Fruit fly (Drosophila melanogaster) whole organism, embryonic: Measurements from ENCODE around the gene Alg9.

Experiments used
- CG18011 ChIP-seq: fragments of 200-800 bp; sonication (Bioruptor generic); optimal IDR thresholded peaks from 2 replicates; lab custom pipeline; 2017; ENCODE audit warnings: missing biosample characterization, missing genetic modification characterization, mild to moderate bottlenecking, moderate library complexity, missing genotype
- CG7271 ChIP-seq: fragments of 200-800 bp; sonication (Bioruptor generic); optimal IDR thresholded peaks from 2 replicates; lab custom pipeline; 2018; ENCODE audit warnings: missing biosample characterization, mild to moderate bottlenecking, missing genetic modification characterization, moderate library complexity
- CG9817 ChIP-seq: fragments of 200-800 bp; sonication (Bioruptor generic); optimal IDR thresholded peaks from 2 replicates; lab custom pipeline; 2018; ENCODE audit warnings: missing biosample characterization, mild to moderate bottlenecking, missing genetic modification characterization, moderate library complexity
- CTCF ChIP-seq: fragments of 200-800 bp; sonication (Bioruptor generic); optimal IDR thresholded peaks from 2 replicates; lab custom pipeline; 2017; ENCODE audit warnings: missing biosample characterization, mild to moderate bottlenecking, missing genetic modification characterization, moderate library complexity
- Dek ChIP-seq: fragments of 200-800 bp; sonication (Bioruptor generic); optimal IDR thresholded peaks from 3 replicates; lab custom pipeline; 2019; ENCODE audit warnings: missing biosample characterization, mild to moderate bottlenecking, missing genetic modification characterization, moderate library complexity
- HHEX ChIP-seq: fragments of 200-800 bp; sonication (Bioruptor generic); optimal IDR thresholded peaks from 3 replicates; lab custom pipeline; 2017; ENCODE audit warnings: missing biosample characterization, mild to moderate bottlenecking, missing genetic modification characterization, missing genetic modification reagents
- Sox102F ChIP-seq: fragments of 200-800 bp; sonication (Bioruptor generic); optimal IDR thresholded peaks from 2 replicates; lab custom pipeline; 2018; ENCODE audit warnings: missing biosample characterization, mild to moderate bottlenecking, missing genetic modification characterization, moderate library complexity
- ash1 ChIP-seq: fragments of 200-800 bp; sonication (Bioruptor generic); optimal IDR thresholded peaks from 2 replicates; lab custom pipeline; 2018; ENCODE audit warnings: missing biosample characterization, mild to moderate bottlenecking, missing genetic modification characterization
- ato ChIP-seq: fragments of 200-800 bp; sonication (Bioruptor generic); IDR thresholded peaks from 2 replicates; pipeline ENCODE4 v1.3.6; 2022; ENCODE audit warnings: missing biosample characterization, missing genetic modification characterization; ENCODE audit not compliant: partially characterized antibody
- dimm ChIP-seq: fragments of 200-800 bp; sonication (Bioruptor generic); IDR thresholded peaks from 2 replicates; pipeline ENCODE4 v1.3.6; 2022; ENCODE audit warnings: missing biosample characterization, missing genetic modification characterization
- ken ChIP-seq: fragments of 200-800 bp; sonication (Bioruptor generic); IDR thresholded peaks from 3 replicates; pipeline ENCODE4 v1.3.6; 2022; ENCODE audit warnings: missing biosample characterization, missing genetic modification characterization

dm6 chr3R:25265589-25266201 lies 44.3 kb downstream of the Alg9 start, which contains the start of the genes GlnRS and RIOK2:
- no peak for TF ChIP-seq Sox102F (GFP tag; lab: Kevin White, UChicago)
- TF ChIP-seq dimm (GFP tag; lab: Robert Waterston, UW): no peak
- TF ChIP-seq ken: no peak
- peak; percentile 39 for TF ChIP-seq CG7271 (tag; lab: Kevin White, UChicago)
- TF ChIP-seq Dek (tag; lab: Kevin White, UChicago): no peak
- peak; percentile 90 for TF ChIP-seq ato (GFP tag; lab: Robert Waterston, UW)
- TF ChIP-seq HHEX (GFP tag; lab: Kevin White, UChicago): no peak
- TF ChIP-seq ash1 (GFP tag; lab: Kevin White, UChicago): no peak
- TF ChIP-seq CTCF (GFP tag; lab: Kevin White, UChicago): peak; percentile 10
- no peak for TF ChIP-seq CG9817 (tag; lab: Kevin White, UChicago)
- TF ChIP-seq CG18011 (GFP tag; lab: Kevin White, UChicago): no peak
